Worm (Caenorhabditis elegans): Measurements from ENCODE around the gene C28H8.3.

The C28H8.3 gene

ce11 chrIII:5908408-5908807, at the start of gene C28H8.3:
TSS of gene C28H8.3 (plus strand) at chrIII:5908700.
- TF ChIP-seq efl-1 (optimal IDR thresholded peaks at IDR 0.05) (no peak), efl-1 (GFP tag; optimal IDR thresholded peaks at IDR 0.05 in 1 of 2) (no peak), fkh-8 (tag; optimal IDR thresholded peaks at IDR 0.05) (no peak), xbp-1 (tag; optimal IDR thresholded peaks at IDR 0.05) (no peak), nhr-84 (tag; optimal IDR thresholded peaks at IDR 0.05) (no peak), ets-5 (GFP tag; IDR thresholded peaks at IDR 0.05) (no peak), ztf-11 (tag; optimal IDR thresholded peaks at IDR 0.05) (no peak), unc-130 (tag; optimal IDR thresholded peaks at IDR 0.05) (no peak), ces-1 (GFP tag; optimal IDR thresholded peaks at IDR 0.05) (no peak), nhr-76 (tag; optimal IDR thresholded peaks at IDR 0.05) (no peak), unc-98 (GFP tag; IDR thresholded peaks at IDR 0.05) (no peak), snpc-4 (tag; optimal IDR thresholded peaks at IDR 0.05) (no peak), lin-13 (GFP tag; optimal IDR thresholded peaks at IDR 0.05) (no peak), zag-1 (tag; optimal IDR thresholded peaks at IDR 0.05) (no peak), hpl-2 (GFP tag; optimal IDR thresholded peaks at IDR 0.05) (no peak), nhr-71 (tag; optimal IDR thresholded peaks at IDR 0.05) (no peak), aha-1 (tag; optimal IDR thresholded peaks at IDR 0.05) (no peak), swsn-7 (tag; optimal IDR thresholded peaks at IDR 0.05) (no peak), ceh-63 (GFP tag; optimal IDR thresholded peaks at IDR 0.05) (no peak), C04F5.9 (tag; optimal IDR thresholded peaks at IDR 0.05) (no peak), tbx-2 (tag; optimal IDR thresholded peaks at IDR 0.05) (no peak)

DNA sequence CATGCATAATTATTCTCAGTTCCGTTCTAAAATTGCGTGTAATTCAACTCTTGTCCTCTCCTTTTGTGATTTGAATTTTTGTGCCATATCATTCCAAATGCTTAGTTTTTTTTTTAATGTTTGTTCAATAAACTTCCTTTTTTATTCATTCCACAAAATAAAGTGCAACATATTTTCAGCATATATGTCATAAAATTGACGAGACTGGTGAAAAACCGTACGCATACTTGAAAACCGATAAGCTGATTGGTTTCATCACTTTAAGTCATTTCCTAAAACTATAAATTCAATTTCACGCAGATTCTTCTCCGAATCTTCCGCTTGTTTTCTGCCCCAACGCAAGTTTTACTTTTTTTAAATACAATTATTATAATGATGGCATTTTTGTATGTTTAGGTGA, 49.5 kb upstream of the C28H8.3 start, which contains the start of gene dpf-4:
Gene dpf-4 (plus strand): TSS at position 301 of the 400 bp plus-strand sequence.
- TF ChIP-seq efl-1 (optimal IDR thresholded peaks at IDR 0.05) (no peak), efl-1 (GFP tag; optimal IDR thresholded peaks at IDR 0.05 in 1 of 2) (peak in 1 of 2 experiments; percentile 75), mab-9 (GFP tag; IDR thresholded peaks at IDR 0.05) (no peak)

ce11 chrIII:5863774-5864173, 44.7 kb upstream of the C28H8.3 start, which contains the start of gene dnpp-1:
TSS of gene dnpp-1 (minus strand) at chrIII:5863803.
- no peak for TF ChIP-seq sox-4 (tag; optimal IDR thresholded peaks at IDR 0.05)
- TF ChIP-seq snu-23 (GFP tag; optimal IDR thresholded peaks at IDR 0.05) = no peak
- TF ChIP-seq nhr-85 (tag) = no peak
- TF ChIP-seq pqm-1 (tag; optimal IDR thresholded peaks at IDR 0.05) = peak; percentile 36
- no peak for TF ChIP-seq elt-3 (tag; optimal IDR thresholded peaks at IDR 0.05)
- no peak for TF ChIP-seq ama-1 (optimal IDR thresholded peaks at IDR 0.05)
- no peak for TF ChIP-seq hlh-17 (GFP tag; optimal IDR thresholded peaks at IDR 0.05; ENCODE audit: borderline replicate concordance)
- peak; percentile 62 for TF ChIP-seq blmp-1 (tag; optimal IDR thresholded peaks at IDR 0.05)
- TF ChIP-seq hlh-4 (tag; optimal IDR thresholded peaks at IDR 0.05) = no peak
- no peak for TF ChIP-seq ceh-88 (GFP tag; IDR thresholded peaks at IDR 0.05)
- no peak for TF ChIP-seq lsy-2 (tag; optimal IDR thresholded peaks at IDR 0.05)
- no peak for TF ChIP-seq fkh-10 (GFP tag; optimal IDR thresholded peaks at IDR 0.05)
- TF ChIP-seq swsn-7 (tag; optimal IDR thresholded peaks at IDR 0.05) = no peak
- TF ChIP-seq ceh-8 (GFP tag; optimal IDR thresholded peaks at IDR 0.05) = no peak
- TF ChIP-seq tlp-1 (tag; optimal IDR thresholded peaks at IDR 0.05) = peak; percentile 25
- TF ChIP-seq lin-35 (GFP tag; optimal IDR thresholded peaks at IDR 0.05) = peak in 1 of 2 experiments; percentile 25
- no peak for TF ChIP-seq nhr-71 (tag; optimal IDR thresholded peaks at IDR 0.05)
- no peak for TF ChIP-seq Y116A8C.19 (tag; optimal IDR thresholded peaks at IDR 0.05; ENCODE audit: borderline replicate concordance)
- TF ChIP-seq nhr-76 (tag; optimal IDR thresholded peaks at IDR 0.05) = no peak
- TF ChIP-seq C34B4.2 (tag; optimal IDR thresholded peaks at IDR 0.05) = no peak
- TF ChIP-seq elt-2 (tag; optimal IDR thresholded peaks at IDR 0.05) = peak; percentile 78
- TF ChIP-seq lir-3 (tag; optimal IDR thresholded peaks at IDR 0.05; ENCODE audit: poor library complexity) = no peak
- no peak for TF ChIP-seq C16A3.4 (tag; optimal IDR thresholded peaks at IDR 0.05)
- TF ChIP-seq aha-1 (tag; optimal IDR thresholded peaks at IDR 0.05) = no peak
- no peak for TF ChIP-seq nhr-11 (tag; optimal IDR thresholded peaks at IDR 0.05)
- TF ChIP-seq fkh-8 (tag; optimal IDR thresholded peaks at IDR 0.05) = no peak
